Fruit fly (Drosophila melanogaster): ENCODE measurements around the gene mRpS11.

The mRpS11 gene

dm6 chr3R:17087977-17088618 lies 15.6 kb downstream of the mRpS11 start, which contains the start of gene cal1:
cal1 (plus strand) TSS chr3R:17088280.
- TF ChIP-seq CG34367 (tag; optimal IDR thresholded peaks at IDR 0.05) (no peak), CG17806 (tag; optimal IDR thresholded peaks at IDR 0.05) (no peak), Ets98B (GFP tag; IDR thresholded peaks at IDR 0.05) (no peak), CG14655 (GFP tag; optimal IDR thresholded peaks at IDR 0.05) (no peak), gl (tag; optimal IDR thresholded peaks at IDR 0.05) (no peak), Pif1A (GFP tag; optimal IDR thresholded peaks at IDR 0.05) (no peak), CG9948 (tag; optimal IDR thresholded peaks at IDR 0.05) (no peak), EcR (GFP tag; optimal IDR thresholded peaks at IDR 0.05) (no peak), CG15710 (tag; optimal IDR thresholded peaks at IDR 0.05) (no peak), CG8301 (tag; optimal IDR thresholded peaks at IDR 0.05) (no peak), Snoo (tag; optimal IDR thresholded peaks at IDR 0.05) (no peak), CG32121 (GFP tag; IDR thresholded peaks at IDR 0.05) (no peak), fd96Ca (GFP tag; IDR thresholded peaks at IDR 0.05) (no peak), D1 (tag; optimal IDR thresholded peaks at IDR 0.05) (no peak), CG12605 (GFP tag; IDR thresholded peaks at IDR 0.05) (no peak), CG13204 (GFP tag; optimal IDR thresholded peaks at IDR 0.05) (no peak), Pif1B (GFP tag; optimal IDR thresholded peaks at IDR 0.05) (no peak), rn (GFP tag; IDR thresholded peaks at IDR 0.05) (no peak), CG10348 (GFP tag; IDR thresholded peaks at IDR 0.05) (no peak), CG8159 (tag; optimal IDR thresholded peaks at IDR 0.05) (no peak)

- TF ChIP-seq D1 (tag; optimal IDR thresholded peaks at IDR 0.05) (no peak), CG32121 (GFP tag; IDR thresholded peaks at IDR 0.05) (no peak), Ets98B (GFP tag; IDR thresholded peaks at IDR 0.05) (no peak), Pif1A (GFP tag; optimal IDR thresholded peaks at IDR 0.05) (no peak), rn (GFP tag; IDR thresholded peaks at IDR 0.05) (no peak), CG15710 (tag; optimal IDR thresholded peaks at IDR 0.05) (no peak), fd96Ca (GFP tag; IDR thresholded peaks at IDR 0.05) (no peak), CG8159 (tag; optimal IDR thresholded peaks at IDR 0.05) (no peak), CG4496 (GFP tag; IDR thresholded peaks at IDR 0.05) (no peak), Snoo (tag; optimal IDR thresholded peaks at IDR 0.05) (no peak), CG17806 (tag; optimal IDR thresholded peaks at IDR 0.05) (no peak), gl (tag; optimal IDR thresholded peaks at IDR 0.05) (no peak), CG9948 (tag; optimal IDR thresholded peaks at IDR 0.05) (no peak), CG10348 (GFP tag; IDR thresholded peaks at IDR 0.05) (no peak), EcR (GFP tag; optimal IDR thresholded peaks at IDR 0.05) (no peak)
These were observed 36.3 kb downstream of the mRpS11 start for dm6 chr3R:17108881-17109280.

dm6 chr3R:17110880-17111726 lies 38.6 kb downstream of the mRpS11 start:
- TF ChIP-seq CG12605 (GFP tag; IDR thresholded peaks at IDR 0.05) (no peak), EcR (GFP tag; optimal IDR thresholded peaks at IDR 0.05) (peak; percentile 96)

DNA sequence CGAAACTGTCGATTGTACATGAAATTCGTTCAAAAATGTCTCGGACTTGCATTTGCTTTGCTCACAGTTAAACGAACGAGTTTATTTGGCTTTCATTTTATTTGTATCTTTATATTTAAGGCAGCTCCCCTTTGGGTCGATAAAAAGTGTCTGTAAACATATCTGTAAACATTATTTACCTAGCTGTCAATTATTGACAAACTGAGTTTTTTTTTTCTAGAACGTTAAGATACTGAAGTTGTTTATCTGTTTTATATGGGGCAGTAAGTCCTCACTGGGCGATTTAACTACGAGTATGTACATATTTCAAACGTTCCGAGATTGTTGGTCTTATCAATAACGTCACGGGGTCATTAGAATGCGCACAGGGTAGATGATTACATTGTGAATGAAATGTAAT lies 43.1 kb downstream of the mRpS11 start:
- TF ChIP-seq CG4496 (GFP tag; IDR thresholded peaks at IDR 0.05) (no peak), CG8301 (tag; optimal IDR thresholded peaks at IDR 0.05) (no peak), CG14655 (GFP tag; optimal IDR thresholded peaks at IDR 0.05) (no peak), Snoo (tag; optimal IDR thresholded peaks at IDR 0.05) (no peak)

dm6 chr3R:17116231-17116630 lies 43.7 kb downstream of the mRpS11 start:
- peak; percentile 46; the same call in 2 of the 3 replicates for TF ChIP-seq CG4496 (GFP tag; IDR thresholded peaks at IDR 0.05)
- no peak for TF ChIP-seq D1 (tag; optimal IDR thresholded peaks at IDR 0.05)
- TF ChIP-seq CG10348 (GFP tag; IDR thresholded peaks at IDR 0.05), result no peak
- TF ChIP-seq CG9948 (tag; optimal IDR thresholded peaks at IDR 0.05), result no peak
- no peak for TF ChIP-seq CG15710 (tag; optimal IDR thresholded peaks at IDR 0.05)
- no peak for TF ChIP-seq CG14655 (GFP tag; optimal IDR thresholded peaks at IDR 0.05)
- TF ChIP-seq CG8301 (tag; optimal IDR thresholded peaks at IDR 0.05), result no peak
- no peak for TF ChIP-seq gl (tag; optimal IDR thresholded peaks at IDR 0.05)
- TF ChIP-seq Pif1B (GFP tag; optimal IDR thresholded peaks at IDR 0.05), result no peak
- no peak for TF ChIP-seq EcR (GFP tag; optimal IDR thresholded peaks at IDR 0.05)
- TF ChIP-seq Ets98B (GFP tag; IDR thresholded peaks at IDR 0.05), result no peak
- peak; percentile 43 for TF ChIP-seq CG8159 (tag; optimal IDR thresholded peaks at IDR 0.05)
- no peak for TF ChIP-seq CG12605 (GFP tag; IDR thresholded peaks at IDR 0.05)
- no peak for TF ChIP-seq Pif1A (GFP tag; optimal IDR thresholded peaks at IDR 0.05)
- TF ChIP-seq CG13204 (GFP tag; optimal IDR thresholded peaks at IDR 0.05), result no peak
- no peak for TF ChIP-seq Snoo (tag; optimal IDR thresholded peaks at IDR 0.05)
- no peak for TF ChIP-seq CG32121 (GFP tag; IDR thresholded peaks at IDR 0.05)
- TF ChIP-seq fd96Ca (GFP tag; IDR thresholded peaks at IDR 0.05), result no peak
- TF ChIP-seq rn (GFP tag; IDR thresholded peaks at IDR 0.05), result no peak
- TF ChIP-seq CG34367 (tag; optimal IDR thresholded peaks at IDR 0.05), result no peak
- peak; percentile 14 for TF ChIP-seq CG17806 (tag; optimal IDR thresholded peaks at IDR 0.05)

All from whole organism, pupa.